Fruit fly (Drosophila melanogaster): ENCODE measurements around the gene Npc2b.
A peak's percentile ranks its signal among the peaks of the same experiment; 100 is the strongest.

Gene Npc2b

dm6 chr3R:14125479-14126121, 36.3 kb downstream of the Npc2b start, which contains the start of the genes 140up and Polr2B (continued):
- peak; percentile 35 for TF ChIP-seq en (GFP tag; optimal IDR thresholded peaks at IDR 0.05)
- TF ChIP-seq vnd (GFP tag; IDR thresholded peaks at IDR 0.05; ENCODE audit: partially characterized antibody), result no peak
- TF ChIP-seq Lim3 (GFP tag; IDR thresholded peaks at IDR 0.05), result 0 out of 2 replicates have a peak, but pooled peaks have one; percentile 35
- TF ChIP-seq psq (GFP tag; optimal IDR thresholded peaks at IDR 0.05), result peak; percentile 84
- no peak for TF ChIP-seq CG14965 (GFP tag; optimal IDR thresholded peaks at IDR 0.05; ENCODE audit: borderline replicate concordance)
- peak; percentile 79 for TF ChIP-seq ham (GFP tag; IDR thresholded peaks at IDR 0.05)
- TF ChIP-seq CG11695 (GFP tag; IDR thresholded peaks at IDR 0.05), result peak; percentile 100
- TF ChIP-seq CG2116 (GFP tag; optimal IDR thresholded peaks at IDR 0.05), result peak; percentile 76
- peak; percentile 72; the same call in 1 of the 2 replicates for TF ChIP-seq bowl (GFP tag; IDR thresholded peaks at IDR 0.05)
- peak; percentile 58 for TF ChIP-seq CG5180 (GFP tag; optimal IDR thresholded peaks at IDR 0.05)
- TF ChIP-seq CG17328 (GFP tag; IDR thresholded peaks at IDR 0.05), result peak; percentile 87
- TF ChIP-seq Six4 (GFP tag; optimal IDR thresholded peaks at IDR 0.05), result peak; percentile 89
- TF ChIP-seq sob (GFP tag; IDR thresholded peaks at IDR 0.05), result peak; percentile 98
- peak; percentile 93 for TF ChIP-seq CG32772 (GFP tag; IDR thresholded peaks at IDR 0.05)
- TF ChIP-seq CTCF (GFP tag; optimal IDR thresholded peaks at IDR 0.05), result peak; percentile 20
- no peak for TF ChIP-seq CG16813 (GFP tag; IDR thresholded peaks at IDR 0.05; ENCODE audit: partially characterized antibody)
- TF ChIP-seq jing (GFP tag; optimal IDR thresholded peaks at IDR 0.05), result peak; percentile 77
- peak; percentile 60 for TF ChIP-seq CG16863 (GFP tag; optimal IDR thresholded peaks at IDR 0.05)
- peak; percentile 79 for TF ChIP-seq D19B (GFP tag; optimal IDR thresholded peaks at IDR 0.05)
- peak; percentile 26 for TF ChIP-seq Hmx (GFP tag; optimal IDR thresholded peaks at IDR 0.05)
- peak; percentile 93 for TF ChIP-seq sug (tag; optimal IDR thresholded peaks at IDR 0.05)
- TF ChIP-seq trh (GFP tag; optimal IDR thresholded peaks at IDR 0.05), result peak; percentile 84
- no peak for TF ChIP-seq hth (optimal IDR thresholded peaks at IDR 0.05)
- peak; percentile 81 for TF ChIP-seq peb (GFP tag; IDR thresholded peaks at IDR 0.05)
- TF ChIP-seq tgo (GFP tag; IDR thresholded peaks at IDR 0.05), result peak; percentile 95
- TF ChIP-seq emc (GFP tag; optimal IDR thresholded peaks at IDR 0.05), result peak; percentile 41
- peak; percentile 76 for TF ChIP-seq kah (GFP tag; optimal IDR thresholded peaks at IDR 0.05)
- peak; percentile 73 for TF ChIP-seq fu2 (GFP tag; optimal IDR thresholded peaks at IDR 0.05)
- peak; percentile 96 for TF ChIP-seq CG17829 (tag; optimal IDR thresholded peaks at IDR 0.05)
- TF ChIP-seq Ssrp (tag; optimal IDR thresholded peaks at IDR 0.05), result peak; percentile 95
- TF ChIP-seq fd96Cb (tag; optimal IDR thresholded peaks at IDR 0.05), result peak; percentile 89
- TF ChIP-seq fd102C (GFP tag; optimal IDR thresholded peaks at IDR 0.05), result peak; percentile 8
- peak; percentile 83 for TF ChIP-seq CG11560 (tag; IDR thresholded peaks at IDR 0.05)
- TF ChIP-seq disco-r (GFP tag; optimal IDR thresholded peaks at IDR 0.05), result peak; percentile 1
- TF ChIP-seq kay (GFP tag; optimal IDR thresholded peaks at IDR 0.05), result peak; percentile 87
- TF ChIP-seq prd (optimal IDR thresholded peaks at IDR 0.05), result no peak
- TF ChIP-seq prd (GFP tag; IDR thresholded peaks at IDR 0.05), result peak; percentile 93
- peak; percentile 42 for TF ChIP-seq pb (GFP tag; optimal IDR thresholded peaks at IDR 0.05)
- peak; percentile 95 for TF ChIP-seq CG12659 (GFP tag; optimal IDR thresholded peaks at IDR 0.05)
- TF ChIP-seq pnt (GFP tag; optimal IDR thresholded peaks at IDR 0.05), result peak; percentile 81
- no peak for TF ChIP-seq mld (GFP tag; IDR thresholded peaks at IDR 0.05; ENCODE audit: partially characterized antibody)
- TF ChIP-seq tx (GFP tag; optimal IDR thresholded peaks at IDR 0.05), result peak; percentile 71
- TF ChIP-seq CkIIα-i1 (GFP tag; IDR thresholded peaks at IDR 0.05), result peak; percentile 57; the same call in 1 of the 2 replicates
- TF ChIP-seq nau (GFP tag; optimal IDR thresholded peaks at IDR 0.05), result peak; percentile 76
- peak; percentile 94 for TF ChIP-seq CG11456 (GFP tag; IDR thresholded peaks at IDR 0.05)
- TF ChIP-seq D (optimal IDR thresholded peaks at IDR 0.05), result no peak
- peak; percentile 84 for TF ChIP-seq D (GFP tag; optimal IDR thresholded peaks at IDR 0.05)
- peak; percentile 94 for TF ChIP-seq tin (GFP tag; optimal IDR thresholded peaks at IDR 0.05)
- no peak for TF ChIP-seq hkb (optimal IDR thresholded peaks at IDR 0.05)
- peak; percentile 90 for TF ChIP-seq hkb (GFP tag; IDR thresholded peaks at IDR 0.05)
- TF ChIP-seq CG1603 (tag; optimal IDR thresholded peaks at IDR 0.05), result no peak
- peak; percentile 82 for TF ChIP-seq CG2202 (tag; optimal IDR thresholded peaks at IDR 0.05)

Measured in whole organism, embryonic.